Worm (Caenorhabditis elegans): ENCODE results near the gene C13C4.7.

ce11 chrV:12082932-12083331 is 37.3 kb downstream of the C13C4.7 start, which contains the start of gene R07B7.10:
- TF ChIP-seq hmbx-1 (tag; optimal IDR thresholded peaks at IDR 0.05) (no peak), ama-1 (optimal IDR thresholded peaks at IDR 0.05) (no peak), sea-1 (GFP tag; conservative IDR thresholded peaks at IDR 0.05) (no peak), hnd-1 (tag; optimal IDR thresholded peaks at IDR 0.05) (no peak), scrt-1 (GFP tag; IDR thresholded peaks at IDR 0.05) (no peak), F13C5.2 (tag; optimal IDR thresholded peaks at IDR 0.05) (no peak)
